Fruit fly (Drosophila melanogaster) whole organism, embryonic: Measurements from ENCODE around the gene Pxd.
A peak's percentile ranks its signal among the peaks of the same experiment; 100 is the strongest.

Experiments
- Abd-B ChIP-seq: fragments of 200-800 bp; sonication (Bioruptor generic); optimal IDR thresholded peaks from 2 replicates; lab custom pipeline; 2018; ENCODE audit warnings: missing biosample characterization, mild to moderate bottlenecking, missing genetic modification characterization, moderate library complexity
- Bgb ChIP-seq: fragments of 200-800 bp; sonication (Bioruptor generic); IDR thresholded peaks from 2 replicates; pipeline ENCODE4 v1.3.6; 2022; ENCODE audit warnings: missing biosample characterization, missing genetic modification characterization; ENCODE audit not compliant: partially characterized antibody
- CG10366 ChIP-seq: fragments of 200-800 bp; sonication (Bioruptor generic); IDR thresholded peaks from 2 replicates; pipeline ENCODE4 v1.3.6; 2022; ENCODE audit warnings: missing biosample characterization, missing genetic modification characterization
- CG10979 ChIP-seq: fragments of 200-800 bp; sonication (Bioruptor generic); optimal IDR thresholded peaks from 2 replicates; lab custom pipeline; 2018; ENCODE audit warnings: missing biosample characterization, mild to moderate bottlenecking, missing genetic modification characterization, moderate library complexity
- CG1233 ChIP-seq: fragments of 200-800 bp; sonication (Bioruptor generic); optimal IDR thresholded peaks from 4 replicates; lab custom pipeline; 2018; ENCODE audit warnings: missing biosample characterization, mild to moderate bottlenecking, missing genetic modification characterization
- CG12391 ChIP-seq: fragments of 200-800 bp; sonication (Bioruptor generic); optimal IDR thresholded peaks from 3 replicates; lab custom pipeline; 2018; ENCODE audit warnings: missing biosample characterization, mild to moderate bottlenecking, missing genetic modification characterization, moderate library complexity
- CG13287 ChIP-seq: fragments of 200-800 bp; sonication (Bioruptor generic); IDR thresholded peaks from 2 replicates; pipeline ENCODE4 v1.3.6; 2022; ENCODE audit warnings: missing biosample characterization, missing genetic modification characterization; ENCODE audit not compliant: partially characterized antibody
- CG14710 ChIP-seq: fragments of 200-800 bp; sonication (Bioruptor generic); optimal IDR thresholded peaks from 3 replicates; lab custom pipeline; 2019; ENCODE audit warnings: missing biosample characterization, mild to moderate bottlenecking, missing genetic modification characterization, moderate library complexity
- CG1529 ChIP-seq: fragments of 200-800 bp; sonication (Bioruptor generic); optimal IDR thresholded peaks from 3 replicates; lab custom pipeline; 2018; ENCODE audit warnings: missing biosample characterization, missing genetic modification characterization
- CG16815 ChIP-seq: fragments of 200-800 bp; sonication (Bioruptor generic); optimal IDR thresholded peaks from 3 replicates; lab custom pipeline; 2017; ENCODE audit warnings: missing biosample characterization, mild to moderate bottlenecking, missing genetic modification characterization
- CG2120 ChIP-seq: fragments of 200-800 bp; sonication (Bioruptor generic); optimal IDR thresholded peaks from 3 replicates; lab custom pipeline; 2016; ENCODE audit warnings: missing biosample characterization, missing genetic modification characterization
- CG30403 ChIP-seq: fragments of 200-800 bp; sonication (Bioruptor generic); optimal IDR thresholded peaks from 3 replicates; lab custom pipeline; 2016; ENCODE audit warnings: missing biosample characterization, missing genetic modification characterization
- CG4730 ChIP-seq: fragments of 200-800 bp; sonication (Bioruptor generic); IDR thresholded peaks from 2 replicates; pipeline ENCODE4 v1.3.6; 2022; ENCODE audit warnings: missing biosample characterization, missing genetic modification characterization
- CG7271 ChIP-seq: fragments of 200-800 bp; sonication (Bioruptor generic); optimal IDR thresholded peaks from 2 replicates; lab custom pipeline; 2018; ENCODE audit warnings: missing biosample characterization, mild to moderate bottlenecking, missing genetic modification characterization, moderate library complexity
- CG8388 ChIP-seq: fragments of 200-800 bp; sonication (Bioruptor generic); optimal IDR thresholded peaks from 2 replicates; lab custom pipeline; 2019; ENCODE audit warnings: missing biosample characterization, mild to moderate bottlenecking, missing genetic modification characterization, moderate library complexity
- CG9797 ChIP-seq: fragments of 200-800 bp; sonication (Bioruptor generic); optimal IDR thresholded peaks from 3 replicates; lab custom pipeline; 2018; ENCODE audit warnings: missing biosample characterization, mild to moderate bottlenecking, missing genetic modification characterization
- CG9817 ChIP-seq: fragments of 200-800 bp; sonication (Bioruptor generic); optimal IDR thresholded peaks from 2 replicates; lab custom pipeline; 2018; ENCODE audit warnings: missing biosample characterization, mild to moderate bottlenecking, missing genetic modification characterization, moderate library complexity
- CG9876 ChIP-seq: fragments of 200-800 bp; sonication (Bioruptor generic); optimal IDR thresholded peaks from 2 replicates; lab custom pipeline; 2016; ENCODE audit warnings: missing biosample characterization, missing genetic modification characterization
- Dref ChIP-seq: fragments of 200-800 bp; sonication (Bioruptor generic); IDR thresholded peaks from 2 replicates; pipeline ENCODE4 v1.3.6; 2022; ENCODE audit warnings: missing biosample characterization, missing genetic modification characterization
- E2f2 ChIP-seq: fragments of 200-800 bp; sonication (Bioruptor generic); IDR thresholded peaks from 2 replicates; pipeline ENCODE4 v1.3.6; 2022; ENCODE audit warnings: missing biosample characterization, missing genetic modification characterization
- H2.0 ChIP-seq: fragments of 200-800 bp; sonication (Bioruptor generic); IDR thresholded peaks from 2 replicates; pipeline ENCODE4 v1.3.6; 2022; ENCODE audit warnings: missing biosample characterization, missing genetic modification characterization
- HLH4C ChIP-seq: fragments of 200-800 bp; sonication (Bioruptor generic); IDR thresholded peaks from 3 replicates; pipeline ENCODE4 v1.3.6; 2022; ENCODE audit warnings: missing biosample characterization, missing genetic modification characterization; ENCODE audit not compliant: partially characterized antibody
- Nf-YB ChIP-seq: fragments of 200-800 bp; sonication (Bioruptor generic); optimal IDR thresholded peaks from 3 replicates; lab custom pipeline; 2019; ENCODE audit warnings: missing biosample characterization, mild to moderate bottlenecking, missing genetic modification characterization, moderate library complexity
- Opbp ChIP-seq: fragments of 200-800 bp; sonication (Bioruptor generic); IDR thresholded peaks from 3 replicates; pipeline ENCODE4 v1.3.6; 2022; ENCODE audit warnings: missing biosample characterization, missing genetic modification characterization; ENCODE audit not compliant: partially characterized antibody
- Side ChIP-seq: fragments of 200-800 bp; sonication (Bioruptor generic); optimal IDR thresholded peaks from 2 replicates; lab custom pipeline; 2016; ENCODE audit warnings: missing biosample characterization, missing genetic modification characterization
- Sox100B ChIP-seq: fragments of 200-800 bp; sonication (Bioruptor generic); optimal IDR thresholded peaks from 3 replicates; lab custom pipeline; 2018; ENCODE audit warnings: missing biosample characterization, mild to moderate bottlenecking, missing genetic modification characterization
- Xbp1 ChIP-seq: fragments of 200-800 bp; sonication (Bioruptor generic); optimal IDR thresholded peaks from 3 replicates; lab custom pipeline; 2016; ENCODE audit warnings: missing biosample characterization, mild to moderate bottlenecking, missing genetic modification characterization
- cato ChIP-seq: fragments of 200-800 bp; sonication (Bioruptor generic); optimal IDR thresholded peaks from 2 replicates; lab custom pipeline; 2016; ENCODE audit warnings: missing biosample characterization, missing genetic modification characterization, borderline replicate concordance
- dpn ChIP-seq, 2 experiments: fragments of 200-800 bp; sonication (Bioruptor generic); optimal IDR thresholded peaks; 3 replicates each; lab custom pipeline; 2016; ENCODE audit warnings: missing biosample characterization in 2 of 2, missing genetic modification characterization in 2 of 2
- hkb ChIP-seq, 2 experiments: fragments of 200-800 bp in 1 of 2; fragments of >200 bp in 1 of 2; sonication (Bioruptor generic) in 1 of 2; IDR thresholded peaks in 1 of 2; optimal IDR thresholded peaks in 1 of 2; 2 replicates each; pipeline versions ENCODE4 v1.3.6 to Lab custom; 2017 to 2022; ENCODE audit warnings: missing biosample characterization in 1 of 2, missing genetic modification characterization in 1 of 2
- ind ChIP-seq: fragments of 200-800 bp; sonication (Bioruptor generic); optimal IDR thresholded peaks from 3 replicates; lab custom pipeline; 2016; ENCODE audit warnings: missing biosample characterization, missing genetic modification characterization
- lbe ChIP-seq: fragments of 200-800 bp; sonication (Bioruptor generic); optimal IDR thresholded peaks from 2 replicates; lab custom pipeline; 2016; ENCODE audit warnings: missing biosample characterization, mild to moderate bottlenecking, missing genetic modification characterization
- lilli ChIP-seq: fragments of 200-800 bp; sonication (Bioruptor generic); optimal IDR thresholded peaks from 3 replicates; lab custom pipeline; 2016; ENCODE audit warnings: missing biosample characterization, missing genetic modification characterization
- nerfin-2 ChIP-seq: fragments of 200-800 bp; sonication (Bioruptor generic); IDR thresholded peaks from 2 replicates; pipeline ENCODE4 v1.3.6; 2022; ENCODE audit warnings: missing biosample characterization, missing genetic modification characterization; ENCODE audit not compliant: partially characterized antibody
- otp ChIP-seq: fragments of 200-800 bp; sonication (Bioruptor generic); IDR thresholded peaks from 3 replicates; pipeline ENCODE4, ENCODE4 v1.3.6; 2022; ENCODE audit warnings: missing biosample characterization, missing genetic modification characterization
- pzg ChIP-seq: fragments of 200-800 bp; sonication (Bioruptor generic); optimal IDR thresholded peaks from 3 replicates; lab custom pipeline; 2018; ENCODE audit warnings: missing biosample characterization, mild to moderate bottlenecking, missing genetic modification characterization, moderate library complexity
- stwl ChIP-seq: fragments of 200-800 bp; sonication (Bioruptor generic); optimal IDR thresholded peaks from 3 replicates; lab custom pipeline; 2018; ENCODE audit warnings: missing biosample characterization, mild to moderate bottlenecking, missing genetic modification characterization, moderate library complexity
- tna ChIP-seq: fragments of 200-800 bp; sonication (Bioruptor generic); IDR thresholded peaks from 2 replicates; pipeline ENCODE4 v1.3.6; 2022; ENCODE audit warnings: missing biosample characterization, missing genetic modification characterization; ENCODE audit not compliant: partially characterized antibody
- trem ChIP-seq: fragments of 200-800 bp; optimal IDR thresholded peaks from 3 replicates; lab custom pipeline; 2019; ENCODE audit warnings: missing biosample characterization, mild to moderate bottlenecking, missing genetic modification characterization, moderate library complexity
- vnd ChIP-seq: fragments of 200-800 bp; sonication (Bioruptor generic); IDR thresholded peaks from 3 replicates; pipeline ENCODE4 v1.3.6; 2022; ENCODE audit warnings: missing biosample characterization, missing genetic modification characterization; ENCODE audit not compliant: partially characterized antibody
- z ChIP-seq: fragments of 200-800 bp; sonication (Bioruptor generic); IDR thresholded peaks from 3 replicates; pipeline ENCODE4 v1.3.6; 2022; ENCODE audit warnings: missing biosample characterization, missing genetic modification characterization
- zen2 ChIP-seq: fragments of 200-800 bp; sonication (Bioruptor generic); IDR thresholded peaks from 3 replicates; pipeline ENCODE4 v1.3.6; 2022; ENCODE audit warnings: missing biosample characterization, missing genetic modification characterization; ENCODE audit not compliant: partially characterized antibody
- zfh2 ChIP-seq: fragments of 200-800 bp; sonication (Bioruptor generic); optimal IDR thresholded peaks from 2 replicates; lab custom pipeline; 2016; ENCODE audit warnings: missing biosample characterization, missing genetic modification characterization

The Pxd gene

dm6 chr3R:17031502-17031901, 17.1 kb downstream of the Pxd start, which contains the start of gene CG31268:
CG31268 (plus strand) TSS chr3R:17031802.
- no peak for TF ChIP-seq lbe (GFP tag; lab: Kevin White, UChicago)

dm6 chr3R:17035945-17036344, 21.6 kb downstream of the Pxd start, which contains the start of gene CG4009:
CG4009 (minus strand) TSS chr3R:17036045.
- TF ChIP-seq hkb (optimal IDR thresholded peaks at IDR 0.05; lab: Kevin White, UChicago): no peak
- TF ChIP-seq hkb (GFP tag; IDR thresholded peaks at IDR 0.05; lab: Robert Waterston, UW): no peak

- TF ChIP-seq vnd (GFP tag; lab: Robert Waterston, UW) (peak; percentile 86), CG2120 (GFP tag; lab: Kevin White, UChicago) (peak; percentile 59), CG7271 (tag; lab: Kevin White, UChicago) (no peak), trem (tag; lab: Kevin White, UChicago) (peak; percentile 66), Opbp (GFP tag; lab: Robert Waterston, UW) (peak; percentile 87; the same call in 2 of the 3 replicates), E2f2 (peak; percentile 80), otp (GFP tag; lab: Robert Waterston, UW) (no peak), Side (GFP tag; lab: Kevin White, UChicago) (no peak), HLH4C (GFP tag; lab: Robert Waterston, UW) (peak; percentile 80), H2.0 (GFP tag; lab: Robert Waterston, UW) (no peak), CG10979 (peak; percentile 18), stwl (tag; lab: Kevin White, UChicago) (peak; percentile 17), CG9817 (peak; percentile 35), CG8388 (GFP tag; lab: Kevin White, UChicago) (no peak), CG9797 (peak; percentile 47), Sox100B (GFP tag; lab: Kevin White, UChicago) (peak; percentile 1), pzg (GFP tag; lab: Kevin White, UChicago) (peak; percentile 65), CG4730 (GFP tag; lab: Robert Waterston, UW) (no peak), CG16815 (GFP tag; lab: Kevin White, UChicago) (no peak), Nf-YB (no peak), nerfin-2 (peak; percentile 36; the same call in 1 of the 2 replicates), dpn (GFP tag; optimal IDR thresholded peaks at IDR 0.05; lab: Kevin White, UChicago) (peak in 1 of 2 experiments; percentile 34), zfh2 (GFP tag; lab: Kevin White, UChicago) (peak; percentile 33), z (GFP tag; lab: Robert Waterston, UW) (no peak), zen2 (GFP tag; lab: Robert Waterston, UW) (peak; percentile 69), tna (GFP tag; lab: Robert Waterston, UW) (peak; percentile 80), CG10366 (GFP tag; lab: Robert Waterston, UW) (0 out of 2 replicates have a peak, but pooled peaks have one; percentile 12), Bgb (GFP tag; lab: Robert Waterston, UW) (peak; percentile 92), CG1233 (GFP tag; lab: Kevin White, UChicago) (no peak), CG14710 (tag; lab: Kevin White, UChicago) (peak; percentile 48), CG30403 (GFP tag; lab: Kevin White, UChicago) (peak; percentile 4), CG1529 (GFP tag; lab: Kevin White, UChicago) (no peak), Dref (GFP tag; lab: Robert Waterston, UW) (peak; percentile 87), CG9876 (peak; percentile 15), lilli (GFP tag; lab: Kevin White, UChicago) (peak; percentile 32), CG12391 (tag; lab: Kevin White, UChicago) (peak; percentile 49), ind (GFP tag; lab: Kevin White, UChicago) (peak; percentile 3), Xbp1 (GFP tag; lab: Kevin White, UChicago) (peak; percentile 47), CG13287 (GFP tag; lab: Robert Waterston, UW) (peak; percentile 86), cato (GFP tag; lab: Kevin White, UChicago) (no peak), Abd-B (GFP tag; lab: Kevin White, UChicago) (no peak)
Measured at dm6 chr3R:17039993-17040807, 25.8 kb downstream of the Pxd start, which contains the start of the genes CG18213 and Trm7-32. CG18213 (minus strand) TSS chr3R:17040203. Trm7-32 (plus strand) TSS chr3R:17040682.
